Worm (Caenorhabditis elegans): ENCODE data around the gene M106.2.

- TF ChIP-seq fkh-10 (GFP tag; optimal IDR thresholded peaks at IDR 0.05) (no peak), ama-1 (optimal IDR thresholded peaks at IDR 0.05) (no peak), ceh-48 (tag; optimal IDR thresholded peaks at IDR 0.05) (no peak), elt-2 (tag; optimal IDR thresholded peaks at IDR 0.05) (no peak), sdc-2 (tag; optimal IDR thresholded peaks at IDR 0.05) (no peak), fkh-6 (tag; optimal IDR thresholded peaks at IDR 0.05) (no peak), ahr-1 (tag; optimal IDR thresholded peaks at IDR 0.05) (no peak), pha-4 (tag; optimal IDR thresholded peaks at IDR 0.05) (no peak), unc-3 (GFP tag; conservative IDR thresholded peaks at IDR 0.05) (no peak), unc-3 (tag; optimal IDR thresholded peaks at IDR 0.05) (no peak), fax-1 (tag; optimal IDR thresholded peaks at IDR 0.05) (no peak), dmd-4 (tag; optimal IDR thresholded peaks at IDR 0.05; ENCODE audit: borderline replicate concordance) (no peak), nhr-11 (tag; optimal IDR thresholded peaks at IDR 0.05) (no peak), ceh-18 (tag; optimal IDR thresholded peaks at IDR 0.05) (no peak), pqm-1 (tag; optimal IDR thresholded peaks at IDR 0.05) (no peak)
Observed at ce11 chrII:10885868-10886514, 36.2 kb upstream of the M106.2 start, which contains the start of gene F44F4.3.
